Worm (Caenorhabditis elegans) whole organism, early embryonic: ENCODE results near the gene R102.6.

Experiments used
- B0310.2 ChIP-seq: sonication (generic microtip); optimal IDR thresholded peaks from 2 replicates; lab custom pipeline; 2016; ENCODE audit warnings: mild to moderate bottlenecking, missing genetic modification characterization, missing compliant biosample characterization
- F13C5.2 ChIP-seq: sonication (generic microtip); optimal IDR thresholded peaks from 2 replicates; lab custom pipeline; 2017; ENCODE audit warnings: mild to moderate bottlenecking, missing genetic modification characterization, inconsistent platforms, missing compliant biosample characterization
- ama-1 ChIP-seq: fragments of 150-350 bp; optimal IDR thresholded peaks from 2 replicates; lab custom pipeline; 2014
- ceh-13 ChIP-seq: fragments of 200-800 bp; sonication (Bioruptor generic); optimal IDR thresholded peaks from 2 replicates; lab custom pipeline; 2018; ENCODE audit warnings: mild to moderate bottlenecking, missing genetic modification characterization, missing compliant biosample characterization
- ceh-36 ChIP-seq: sonication (generic microtip); optimal IDR thresholded peaks from 2 replicates; lab custom pipeline; 2016; ENCODE audit warnings: missing genetic modification characterization, inconsistent platforms, missing compliant biosample characterization
- flt-1 ChIP-seq: fragments of 200-800 bp; sonication (Bioruptor generic); IDR thresholded peaks from 2 replicates; pipeline ENCODE4 v1.3.6; 2022; ENCODE audit warnings: missing genetic modification characterization, missing compliant biosample characterization
- hmbx-1 ChIP-seq: sonication (generic microtip); optimal IDR thresholded peaks from 2 replicates; lab custom pipeline; 2016; ENCODE audit warnings: mild to moderate bottlenecking, missing genetic modification characterization, missing compliant biosample characterization
- pes-1 ChIP-seq: fragments of 200-800 bp; sonication (Bioruptor generic); IDR thresholded peaks from 2 replicates; pipeline ENCODE4 v1.3.6; 2022; ENCODE audit warnings: missing genetic modification reagents, missing genetic modification characterization, missing compliant biosample characterization
- scrt-1 ChIP-seq: fragments of 200-800 bp; sonication (Bioruptor generic); IDR thresholded peaks from 2 replicates; pipeline ENCODE4 v1.3.6; 2022; ENCODE audit warnings: missing genetic modification characterization, missing compliant biosample characterization
- tbx-11 ChIP-seq: fragments of 200-800 bp; sonication (Bioruptor generic); IDR thresholded peaks from 2 replicates; pipeline ENCODE4 v1.3.6; 2022; ENCODE audit warnings: missing genetic modification characterization, missing compliant biosample characterization

- TF ChIP-seq B0310.2 (tag; lab: Kevin White, UChicago) (no peak), scrt-1 (no peak), flt-1 (GFP tag; lab: Robert Waterston, UW) (no peak), ama-1 (lab: Kevin White, UChicago) (no peak), ceh-36 (no peak), pes-1 (GFP tag; lab: Robert Waterston, UW) (no peak), F13C5.2 (no peak), tbx-11 (GFP tag; lab: Robert Waterston, UW) (no peak), ceh-13 (no peak), hmbx-1 (no peak)
Observed at ce11 chrIV:10682155-10682749, 23.7 kb downstream of the R102.6 start, which contains the start of gene fmo-2.
